Worm (Caenorhabditis elegans): ENCODE measurements around the gene F13H10.9.

Gene F13H10.9

ce11 chrIV:11025941-11026340 lies 24.2 kb downstream of the F13H10.9 start (continued):
- TF ChIP-seq ceh-18 (tag; optimal IDR thresholded peaks at IDR 0.05) (peak; percentile 87), ceh-31 (tag; optimal IDR thresholded peaks at IDR 0.05) (peak; percentile 83), dve-1 (tag; optimal IDR thresholded peaks at IDR 0.05) (peak; percentile 59), syd-9 (tag; optimal IDR thresholded peaks at IDR 0.05) (peak; percentile 97), ttx-3 (tag; optimal IDR thresholded peaks at IDR 0.05) (peak; percentile 97), ceh-14 (tag; optimal IDR thresholded peaks at IDR 0.05) (peak; percentile 86), fkh-10 (GFP tag; optimal IDR thresholded peaks at IDR 0.05) (peak; percentile 90), odd-2 (tag; optimal IDR thresholded peaks at IDR 0.05) (peak; percentile 84), madf-2 (tag; optimal IDR thresholded peaks at IDR 0.05) (peak; percentile 97), ama-1 (optimal IDR thresholded peaks at IDR 0.05) (peak; percentile 86), npax-4 (tag; optimal IDR thresholded peaks at IDR 0.05) (peak; percentile 95), ref-2 (tag; optimal IDR thresholded peaks at IDR 0.05) (peak; percentile 99), F13H6.1 (tag; optimal IDR thresholded peaks at IDR 0.05) (peak; percentile 83), fax-1 (tag; optimal IDR thresholded peaks at IDR 0.05) (peak; percentile 99), pax-1 (tag; optimal IDR thresholded peaks at IDR 0.05) (peak; percentile 32), K09A11.1 (tag; optimal IDR thresholded peaks at IDR 0.05; ENCODE audit: insufficient read depth) (peak; percentile 94), tbx-7 (tag; optimal IDR thresholded peaks at IDR 0.05) (peak; percentile 89), ahr-1 (tag; optimal IDR thresholded peaks at IDR 0.05) (peak; percentile 97), elt-2 (tag; optimal IDR thresholded peaks at IDR 0.05) (peak; percentile 99), pqm-1 (tag; optimal IDR thresholded peaks at IDR 0.05) (peak; percentile 77), sdc-2 (tag; optimal IDR thresholded peaks at IDR 0.05) (peak; percentile 91), unc-86 (tag; optimal IDR thresholded peaks at IDR 0.05) (peak; percentile 97), ceh-48 (tag; optimal IDR thresholded peaks at IDR 0.05) (peak; percentile 97), che-1 (tag; optimal IDR thresholded peaks at IDR 0.05) (peak; percentile 97), ceh-22 (tag; optimal IDR thresholded peaks at IDR 0.05) (peak; percentile 95), hlh-15 (tag; optimal IDR thresholded peaks at IDR 0.05) (peak; percentile 91), sox-4 (tag; optimal IDR thresholded peaks at IDR 0.05) (peak; percentile 97), pha-4 (tag; optimal IDR thresholded peaks at IDR 0.05) (no peak), nfya-1 (tag; optimal IDR thresholded peaks at IDR 0.05) (peak; percentile 84), nhr-11 (tag; optimal IDR thresholded peaks at IDR 0.05) (no peak), lim-6 (tag; optimal IDR thresholded peaks at IDR 0.05) (peak; percentile 83), C08G9.2 (tag; optimal IDR thresholded peaks at IDR 0.05) (peak; percentile 92), rnt-1 (tag; optimal IDR thresholded peaks at IDR 0.05) (peak; percentile 96), unc-55 (GFP tag; optimal IDR thresholded peaks at IDR 0.05) (no peak), hlh-6 (tag; optimal IDR thresholded peaks at IDR 0.05) (peak; percentile 99), unc-3 (GFP tag; conservative IDR thresholded peaks at IDR 0.05) (peak; percentile 94), unc-3 (tag; optimal IDR thresholded peaks at IDR 0.05) (peak; percentile 96), ceh-2 (tag; optimal IDR thresholded peaks at IDR 0.05) (peak; percentile 95), ceh-34 (tag; optimal IDR thresholded peaks at IDR 0.05) (peak; percentile 98), fkh-6 (tag; optimal IDR thresholded peaks at IDR 0.05) (peak; percentile 96), pag-3 (tag; optimal IDR thresholded peaks at IDR 0.05; ENCODE audit: borderline replicate concordance) (peak; percentile 91), pros-1 (tag; optimal IDR thresholded peaks at IDR 0.05) (no peak)

ce11 chrIV:11026648-11027047 lies 24.9 kb downstream of the F13H10.9 start:
- no peak for TF ChIP-seq nhr-11 (tag; optimal IDR thresholded peaks at IDR 0.05)
- TF ChIP-seq tbx-7 (tag; optimal IDR thresholded peaks at IDR 0.05): no peak
- peak; percentile 6 for TF ChIP-seq unc-55 (GFP tag; optimal IDR thresholded peaks at IDR 0.05)
- no peak for TF ChIP-seq lin-11 (tag; optimal IDR thresholded peaks at IDR 0.05)
- no peak for TF ChIP-seq lim-6 (tag; optimal IDR thresholded peaks at IDR 0.05)
- TF ChIP-seq ama-1 (optimal IDR thresholded peaks at IDR 0.05): no peak
- no peak for TF ChIP-seq ceh-48 (tag; optimal IDR thresholded peaks at IDR 0.05)
- TF ChIP-seq ceh-24 (tag; optimal IDR thresholded peaks at IDR 0.05): no peak
